Fruit fly (Drosophila melanogaster): Measurements from ENCODE around the gene loaf.

DNA sequence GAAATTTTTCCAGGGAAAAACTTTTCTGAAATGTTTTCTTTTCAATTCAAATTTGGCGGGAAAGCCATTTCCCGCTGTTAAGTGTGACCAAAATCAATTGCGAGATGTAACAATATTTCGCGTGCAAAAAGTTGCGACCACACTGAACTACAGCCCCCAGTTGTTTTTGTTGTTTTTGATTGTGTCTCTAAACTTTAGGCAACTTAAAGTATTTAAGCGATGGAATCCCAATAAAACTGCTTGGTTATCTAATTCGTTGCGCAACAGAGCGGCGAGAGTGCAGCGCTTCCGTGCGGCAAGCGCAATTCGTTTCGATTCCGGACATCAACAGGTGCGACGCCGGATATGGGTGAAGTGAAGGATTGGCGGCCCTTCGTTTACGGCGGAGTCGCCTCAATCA, 45.2 kb downstream of the loaf start, which contains the start of gene Bmcp:
- TF ChIP-seq usp (GFP tag; optimal IDR thresholded peaks at IDR 0.05): no peak
- TF ChIP-seq CG8478 (optimal IDR thresholded peaks at IDR 0.05): no peak
- TF ChIP-seq EcR (GFP tag; optimal IDR thresholded peaks at IDR 0.05): no peak
- no peak for TF ChIP-seq Dll (optimal IDR thresholded peaks at IDR 0.05)
- no peak for TF ChIP-seq psq (optimal IDR thresholded peaks at IDR 0.05)
- TF ChIP-seq pan (optimal IDR thresholded peaks at IDR 0.05): no peak

Data from whole organism.